Worm (Caenorhabditis elegans): ENCODE results near the gene str-230.

DNA sequence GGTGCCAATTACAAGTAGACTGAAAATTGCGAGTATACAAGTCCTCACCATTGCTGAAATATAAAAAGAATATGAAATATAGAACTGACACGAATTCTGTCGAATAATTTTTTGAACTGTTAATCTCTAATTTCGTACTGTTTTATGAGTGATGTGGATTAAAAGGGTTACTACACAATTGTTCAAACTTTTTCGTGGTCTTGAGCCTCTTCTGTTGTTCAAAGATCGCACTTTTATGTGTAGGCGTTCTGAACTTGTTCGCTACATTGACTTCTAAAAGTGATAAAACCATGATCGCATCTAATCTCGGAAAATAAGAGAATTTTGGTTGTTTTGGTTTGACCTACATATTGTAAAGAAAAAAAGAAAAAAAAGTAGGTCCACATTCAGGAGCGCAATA lies 37.4 kb upstream of the str-230 start, which contains the start of gene K02E11.4:
- TF ChIP-seq pes-1 (GFP tag; IDR thresholded peaks at IDR 0.05), result no peak
- no peak for TF ChIP-seq ama-1 (optimal IDR thresholded peaks at IDR 0.05)
- TF ChIP-seq tbx-37 (GFP tag; conservative IDR thresholded peaks at IDR 0.05), result no peak
- TF ChIP-seq flt-1 (GFP tag; IDR thresholded peaks at IDR 0.05), result no peak
- TF ChIP-seq aly-1 (tag; optimal IDR thresholded peaks at IDR 0.05), result no peak
- no peak for TF ChIP-seq scrt-1 (GFP tag; IDR thresholded peaks at IDR 0.05)
- TF ChIP-seq sea-1 (GFP tag; conservative IDR thresholded peaks at IDR 0.05), result no peak
- TF ChIP-seq ceh-36 (tag; optimal IDR thresholded peaks at IDR 0.05), result no peak
- no peak for TF ChIP-seq tra-4 (tag; optimal IDR thresholded peaks at IDR 0.05)
- no peak for TF ChIP-seq ceh-13 (GFP tag; optimal IDR thresholded peaks at IDR 0.05)
- no peak for TF ChIP-seq F13C5.2 (tag; optimal IDR thresholded peaks at IDR 0.05)

All from whole organism, early embryonic.